Worm (Caenorhabditis elegans): Measurements from ENCODE around the gene F18A11.3.

ce11 chrII:13007717-13008461 lies 28.8 kb downstream of the F18A11.3 start, which contains the start of gene oig-2:
- no peak for TF ChIP-seq elt-1 (tag; optimal IDR thresholded peaks at IDR 0.05)
- no peak for TF ChIP-seq unc-55 (GFP tag; optimal IDR thresholded peaks at IDR 0.05)
- no peak for TF ChIP-seq aly-2 (tag; optimal IDR thresholded peaks at IDR 0.05)
- TF ChIP-seq elt-3 (tag; optimal IDR thresholded peaks at IDR 0.05), result no peak

Data from whole organism, L2 larva.